Fruit fly (Drosophila melanogaster): ENCODE data around the gene pasi1.

Gene pasi1

DNA sequence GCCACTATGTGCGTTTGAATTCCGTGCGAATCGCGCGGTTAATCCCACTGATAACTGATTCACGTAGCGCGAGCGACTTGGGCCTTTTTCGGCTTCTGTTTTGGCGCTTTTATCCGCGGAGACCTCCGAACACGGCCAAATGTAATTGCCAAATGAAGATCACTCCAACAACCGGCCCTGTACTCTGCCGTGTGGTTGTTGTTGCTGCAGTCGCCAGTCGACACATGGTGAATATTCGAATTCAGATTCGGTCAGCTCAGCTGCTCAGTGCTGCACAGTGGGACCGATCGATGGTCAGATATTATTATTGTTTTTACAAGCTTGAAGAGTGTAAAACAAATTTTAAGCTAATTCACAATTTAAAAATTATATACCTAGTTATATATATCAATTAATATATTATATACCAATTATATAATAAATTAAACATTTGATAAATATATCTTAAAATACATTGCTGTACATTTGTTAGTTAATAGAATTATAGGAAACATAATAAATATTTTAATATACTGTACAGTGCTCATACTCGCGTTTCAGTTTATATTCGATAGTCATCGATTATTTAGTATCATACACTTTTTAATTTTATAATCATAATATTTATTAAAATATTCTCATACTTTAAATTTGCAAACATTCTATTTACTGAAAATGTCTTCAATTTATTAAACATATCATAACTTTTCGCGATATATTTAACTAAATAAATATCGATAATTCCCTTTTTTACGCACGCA lies 370 bp upstream of the pasi1 start, which contains the start of gene CG43102 (continued):
- TF ChIP-seq Dbx (GFP tag; IDR thresholded peaks at IDR 0.05) (peak; percentile 72), Max (GFP tag; optimal IDR thresholded peaks at IDR 0.05) (no peak), HHEX (GFP tag; optimal IDR thresholded peaks at IDR 0.05) (peak; percentile 61), Hr3 (GFP tag; optimal IDR thresholded peaks at IDR 0.05) (peak; percentile 62), CG1233 (GFP tag; optimal IDR thresholded peaks at IDR 0.05) (peak; percentile 50), cwo (GFP tag; optimal IDR thresholded peaks at IDR 0.05) (peak; percentile 9), dan (GFP tag; IDR thresholded peaks at IDR 0.05) (no peak), CG33213 (GFP tag; optimal IDR thresholded peaks at IDR 0.05) (peak; percentile 49), CrebB (tag; optimal IDR thresholded peaks at IDR 0.05) (peak; percentile 56), Fer3 (tag; optimal IDR thresholded peaks at IDR 0.05) (peak; percentile 74), ato (GFP tag; IDR thresholded peaks at IDR 0.05; ENCODE audit: partially characterized antibody) (peak; percentile 56; the same call in 1 of the 2 replicates), CG11695 (GFP tag; IDR thresholded peaks at IDR 0.05) (peak; percentile 61; the same call in 2 of the 3 replicates), nerfin-1 (tag; optimal IDR thresholded peaks at IDR 0.05) (peak; percentile 46), Sox100B (GFP tag; optimal IDR thresholded peaks at IDR 0.05) (peak; percentile 43), CG5180 (GFP tag; optimal IDR thresholded peaks at IDR 0.05) (peak; percentile 9), nmo (GFP tag; optimal IDR thresholded peaks at IDR 0.05) (peak; percentile 69), CG2678 (tag; optimal IDR thresholded peaks at IDR 0.05) (peak; percentile 79), knrl (GFP tag; IDR thresholded peaks at IDR 0.05; ENCODE audit: partially characterized antibody) (peak; percentile 73; the same call in 2 of the 3 replicates), sr (GFP tag; IDR thresholded peaks at IDR 0.05) (0 out of 3 replicates have a peak, but pooled peaks have one; percentile 39), amos (GFP tag; IDR thresholded peaks at IDR 0.05; ENCODE audit: partially characterized antibody) (peak; percentile 66), Mad (GFP tag; optimal IDR thresholded peaks at IDR 0.05) (peak; percentile 26), chif (GFP tag; optimal IDR thresholded peaks at IDR 0.05) (peak in 1 of 2 experiments; percentile 0), CG12236 (GFP tag; optimal IDR thresholded peaks at IDR 0.05) (no peak), CG31441 (GFP tag; IDR thresholded peaks at IDR 0.05) (peak; percentile 83), lov (optimal IDR thresholded peaks at IDR 0.05) (no peak), lov (GFP tag; IDR thresholded peaks at IDR 0.05) (0 out of 3 replicates have a peak, but pooled peaks have one; percentile 41), org-1 (GFP tag; optimal IDR thresholded peaks at IDR 0.05) (peak; percentile 17), run (tag; optimal IDR thresholded peaks at IDR 0.05) (peak; percentile 37), H15 (GFP tag; IDR thresholded peaks at IDR 0.05) (peak; percentile 77), Dip2 (GFP tag; IDR thresholded peaks at IDR 0.05) (no peak), aop (GFP tag; IDR thresholded peaks at IDR 0.05) (0 out of 2 replicates have a peak, but pooled peaks have one; percentile 6), CG7987 (GFP tag; optimal IDR thresholded peaks at IDR 0.05) (peak; percentile 51), Abd-B (GFP tag; optimal IDR thresholded peaks at IDR 0.05) (peak; percentile 58), CG11398 (GFP tag; optimal IDR thresholded peaks at IDR 0.05) (no peak), gcm (GFP tag; optimal IDR thresholded peaks at IDR 0.05) (peak; percentile 37), CG8089 (GFP tag; optimal IDR thresholded peaks at IDR 0.05) (no peak), wor (GFP tag; IDR thresholded peaks at IDR 0.05) (no peak), Dek (tag; optimal IDR thresholded peaks at IDR 0.05) (peak; percentile 45), CG12071 (GFP tag; optimal IDR thresholded peaks at IDR 0.05) (peak; percentile 56), Kr (GFP tag; optimal IDR thresholded peaks at IDR 0.05) (no peak), NfI (GFP tag; optimal IDR thresholded peaks at IDR 0.05) (peak; percentile 76), bigmax (GFP tag; optimal IDR thresholded peaks at IDR 0.05) (no peak), ken (GFP tag; IDR thresholded peaks at IDR 0.05) (peak; percentile 72), Mrtf (GFP tag; IDR thresholded peaks at IDR 0.05) (peak; percentile 66; the same call in 2 of the 3 replicates), hbn (GFP tag; IDR thresholded peaks at IDR 0.05; ENCODE audit: partially characterized antibody) (0 out of 2 replicates have a peak, but pooled peaks have one; percentile 60), vfl (GFP tag; optimal IDR thresholded peaks at IDR 0.05) (peak; percentile 21), Opbp (GFP tag; IDR thresholded peaks at IDR 0.05; ENCODE audit: partially characterized antibody) (peak; percentile 62; the same call in 1 of the 3 replicates), CG9437 (GFP tag; optimal IDR thresholded peaks at IDR 0.05) (peak; percentile 59)

All from whole organism, embryonic.